Fruit fly (Drosophila melanogaster) whole organism, embryonic: ENCODE measurements around the gene Dhdds.

Source experiments
- Adf1 ChIP-seq: fragments of 200-800 bp; sonication (Bioruptor generic); IDR thresholded peaks from 2 replicates; pipeline ENCODE4 v1.3.6; 2022; ENCODE audit warnings: missing biosample characterization, missing genetic modification characterization
- B-H1 ChIP-seq: fragments of 200-800 bp; sonication (Bioruptor generic); IDR thresholded peaks from 3 replicates; pipeline ENCODE4 v1.3.6; 2022; ENCODE audit warnings: missing biosample characterization, missing genetic modification characterization
- CG10565 ChIP-seq: fragments of 200-800 bp; sonication (Bioruptor generic); optimal IDR thresholded peaks from 3 replicates; lab custom pipeline; 2016; ENCODE audit warnings: missing biosample characterization, mild to moderate bottlenecking, missing genetic modification characterization
- CG12299 ChIP-seq: fragments of 200-800 bp; sonication (Bioruptor generic); optimal IDR thresholded peaks from 2 replicates; lab custom pipeline; 2018; ENCODE audit warnings: missing biosample characterization, mild to moderate bottlenecking, missing genetic modification characterization
- CG12744 ChIP-seq: fragments of 200-800 bp; sonication (Bioruptor generic); optimal IDR thresholded peaks from 2 replicates; lab custom pipeline; 2016; ENCODE audit warnings: missing biosample characterization, missing genetic modification characterization
- CG12942 ChIP-seq: fragments of 200-800 bp; sonication (Bioruptor generic); optimal IDR thresholded peaks from 3 replicates; lab custom pipeline; 2016; ENCODE audit warnings: missing biosample characterization, missing genetic modification characterization
- CG13287 ChIP-seq: fragments of 200-800 bp; sonication (Bioruptor generic); IDR thresholded peaks from 2 replicates; pipeline ENCODE4 v1.3.6; 2022; ENCODE audit warnings: missing biosample characterization, missing genetic modification characterization; ENCODE audit not compliant: partially characterized antibody
- CG13624 ChIP-seq: fragments of 200-800 bp; sonication (Bioruptor generic); optimal IDR thresholded peaks from 2 replicates; lab custom pipeline; 2016; ENCODE audit warnings: missing biosample characterization, missing genetic modification characterization
- CG15011 ChIP-seq: fragments of 200-800 bp; sonication (Bioruptor generic); optimal IDR thresholded peaks from 3 replicates; lab custom pipeline; 2018; ENCODE audit warnings: missing biosample characterization, mild to moderate bottlenecking, missing genetic modification characterization
- CG15514 ChIP-seq: fragments of 200-800 bp; sonication (Bioruptor generic); optimal IDR thresholded peaks from 3 replicates; lab custom pipeline; 2017; ENCODE audit warnings: missing biosample characterization, missing genetic modification characterization, mild to moderate bottlenecking, moderate library complexity, missing genetic modification reagents
- CG17186 ChIP-seq: fragments of 200-800 bp; sonication (Bioruptor generic); optimal IDR thresholded peaks from 3 replicates; lab custom pipeline; 2017; ENCODE audit warnings: missing biosample characterization, missing genetic modification reagents, missing genetic modification characterization
- CG31224 ChIP-seq: fragments of 200-800 bp; sonication (Bioruptor generic); IDR thresholded peaks from 2 replicates; pipeline ENCODE4 v1.3.6; 2022; ENCODE audit warnings: missing biosample characterization, missing genetic modification characterization
- CG3163 ChIP-seq: fragments of 200-800 bp; sonication (Bioruptor generic); optimal IDR thresholded peaks from 3 replicates; lab custom pipeline; 2016; ENCODE audit warnings: missing biosample characterization, missing genetic modification characterization
- CG3281 ChIP-seq: fragments of 200-800 bp; sonication (Bioruptor generic); optimal IDR thresholded peaks from 3 replicates; lab custom pipeline; 2017; ENCODE audit warnings: missing biosample characterization, mild to moderate bottlenecking, missing genetic modification characterization
- CG4328 ChIP-seq: fragments of 200-800 bp; sonication (Bioruptor generic); optimal IDR thresholded peaks from 3 replicates; lab custom pipeline; 2017; ENCODE audit warnings: missing biosample characterization, missing genetic modification reagents, missing genetic modification characterization
- CG6791 ChIP-seq: fragments of 200-800 bp; sonication (Bioruptor generic); IDR thresholded peaks from 3 replicates; pipeline ENCODE4 v1.3.6; 2022; ENCODE audit warnings: missing biosample characterization, missing genetic modification characterization; ENCODE audit not compliant: partially characterized antibody
- CG7745 ChIP-seq: fragments of 200-800 bp; sonication (Bioruptor generic); optimal IDR thresholded peaks from 2 replicates; lab custom pipeline; 2018; ENCODE audit warnings: missing biosample characterization, mild to moderate bottlenecking, missing genetic modification characterization, moderate library complexity
- CG8478 ChIP-seq: fragments of >200 bp; optimal IDR thresholded peaks from 2 replicates; lab custom pipeline; 2018
- CG9817 ChIP-seq: fragments of 200-800 bp; sonication (Bioruptor generic); optimal IDR thresholded peaks from 2 replicates; lab custom pipeline; 2018; ENCODE audit warnings: missing biosample characterization, mild to moderate bottlenecking, missing genetic modification characterization, moderate library complexity
- Drgx ChIP-seq: fragments of 200-800 bp; sonication (Bioruptor generic); IDR thresholded peaks from 2 replicates; pipeline ENCODE4 v1.3.6; 2022; ENCODE audit warnings: missing biosample characterization, missing genetic modification characterization
- Fer2 ChIP-seq: fragments of 200-800 bp; sonication (Bioruptor generic); optimal IDR thresholded peaks from 2 replicates; lab custom pipeline; 2018; ENCODE audit warnings: missing biosample characterization, mild to moderate bottlenecking, missing genetic modification characterization, moderate library complexity
- HLHmδ ChIP-seq: fragments of 200-800 bp; sonication (Bioruptor generic); optimal IDR thresholded peaks from 2 replicates; lab custom pipeline; 2018; ENCODE audit warnings: missing biosample characterization, mild to moderate bottlenecking, missing genetic modification characterization, moderate library complexity
- HmgZ ChIP-seq: fragments of 200-800 bp; sonication (Bioruptor generic); optimal IDR thresholded peaks from 2 replicates; lab custom pipeline; 2018; ENCODE audit warnings: missing biosample characterization, mild to moderate bottlenecking, missing genetic modification characterization
- Hsf ChIP-seq: fragments of 200-800 bp; sonication (Bioruptor generic); optimal IDR thresholded peaks from 3 replicates; lab custom pipeline; 2016; ENCODE audit warnings: missing biosample characterization, missing genetic modification characterization
- MTF-1 ChIP-seq: fragments of 200-800 bp; sonication (Bioruptor generic); optimal IDR thresholded peaks from 2 replicates; lab custom pipeline; 2018; ENCODE audit warnings: missing biosample characterization, mild to moderate bottlenecking, missing genetic modification characterization, borderline replicate concordance
- Opbp ChIP-seq: fragments of 200-800 bp; sonication (Bioruptor generic); IDR thresholded peaks from 3 replicates; pipeline ENCODE4 v1.3.6; 2022; ENCODE audit warnings: missing biosample characterization, missing genetic modification characterization; ENCODE audit not compliant: partially characterized antibody
- Optix ChIP-seq: fragments of 200-800 bp; sonication (Bioruptor generic); IDR thresholded peaks from 3 replicates; pipeline ENCODE4 v1.3.6; 2022; ENCODE audit warnings: missing biosample characterization, missing genetic modification characterization
- Poxn ChIP-seq: fragments of 200-800 bp; sonication (Bioruptor generic); IDR thresholded peaks from 2 replicates; pipeline ENCODE4 v1.3.6; 2022; ENCODE audit warnings: missing biosample characterization, missing genetic modification characterization
- Sry-β ChIP-seq: fragments of 200-800 bp; sonication (Bioruptor generic); optimal IDR thresholded peaks from 2 replicates; lab custom pipeline; 2018; ENCODE audit warnings: missing biosample characterization, mild to moderate bottlenecking, missing genetic modification characterization, moderate library complexity
- Ssrp ChIP-seq: fragments of 200-800 bp; sonication (Bioruptor generic); optimal IDR thresholded peaks from 2 replicates; lab custom pipeline; 2018; ENCODE audit warnings: missing biosample characterization, mild to moderate bottlenecking, missing genetic modification characterization, moderate library complexity
- ara ChIP-seq: fragments of 200-800 bp; sonication (Bioruptor generic); IDR thresholded peaks from 2 replicates; pipeline ENCODE4 v1.3.6; 2022; ENCODE audit warnings: missing biosample characterization, missing genetic modification characterization
- ato ChIP-seq: fragments of 200-800 bp; sonication (Bioruptor generic); IDR thresholded peaks from 2 replicates; pipeline ENCODE4 v1.3.6; 2022; ENCODE audit warnings: missing biosample characterization, missing genetic modification characterization; ENCODE audit not compliant: partially characterized antibody
- bowl ChIP-seq: fragments of 200-800 bp; sonication (Bioruptor generic); IDR thresholded peaks from 2 replicates; pipeline ENCODE4 v1.3.6; 2022; ENCODE audit warnings: missing biosample characterization, missing genetic modification characterization
- crp ChIP-seq, 2 experiments: fragments of 200-800 bp; sonication (Bioruptor generic); optimal IDR thresholded peaks; 2 replicates in 1 of 2; 3 replicates in 1 of 2; lab custom pipeline; 2017; ENCODE audit warnings: missing biosample characterization in 2 of 2, missing genetic modification characterization in 2 of 2, mild to moderate bottlenecking in 1 of 2, moderate library complexity in 1 of 2
- dmrt99B ChIP-seq: fragments of 200-800 bp; sonication (Bioruptor generic); optimal IDR thresholded peaks from 2 replicates; lab custom pipeline; 2018; ENCODE audit warnings: missing biosample characterization, mild to moderate bottlenecking, missing genetic modification characterization, moderate library complexity
- gt ChIP-seq: fragments of 200-800 bp; sonication (Bioruptor generic); IDR thresholded peaks from 2 replicates; pipeline ENCODE4 v1.3.6; 2022; ENCODE audit warnings: missing biosample characterization, missing genetic modification characterization
- jigr1 ChIP-seq: fragments of 200-800 bp; sonication (Bioruptor generic); IDR thresholded peaks from 3 replicates; pipeline ENCODE4 v1.3.6; 2022; ENCODE audit warnings: missing biosample characterization, missing genetic modification characterization
- lov ChIP-seq, 2 experiments: fragments of 200-800 bp in 1 of 2; fragments of >200 bp in 1 of 2; sonication (Bioruptor generic) in 1 of 2; IDR thresholded peaks in 1 of 2; optimal IDR thresholded peaks in 1 of 2; 2 replicates in 1 of 2; 3 replicates in 1 of 2; pipeline versions ENCODE4 v1.3.6 to Lab custom; 2017 to 2022; ENCODE audit warnings: missing biosample characterization in 1 of 2, missing genetic modification characterization in 1 of 2
- sd ChIP-seq: fragments of 200-800 bp; sonication (Bioruptor generic); optimal IDR thresholded peaks from 3 replicates; lab custom pipeline; 2018; ENCODE audit warnings: missing biosample characterization, mild to moderate bottlenecking, missing genetic modification characterization, moderate library complexity
- slbo ChIP-seq: fragments of 200-800 bp; sonication (Bioruptor generic); IDR thresholded peaks from 2 replicates; pipeline ENCODE4 v1.3.6; 2022; ENCODE audit warnings: missing biosample characterization, missing genetic modification characterization
- slou ChIP-seq: fragments of 200-800 bp; sonication (Bioruptor generic); optimal IDR thresholded peaks from 3 replicates; lab custom pipeline; 2016; ENCODE audit warnings: missing biosample characterization, missing genetic modification characterization
- sna ChIP-seq: fragments of 200-800 bp; sonication (Bioruptor generic); IDR thresholded peaks from 2 replicates; pipeline ENCODE4 v1.3.6; 2022; ENCODE audit warnings: missing biosample characterization, missing genetic modification characterization; ENCODE audit not compliant: partially characterized antibody
- stwl ChIP-seq: fragments of 200-800 bp; sonication (Bioruptor generic); optimal IDR thresholded peaks from 3 replicates; lab custom pipeline; 2018; ENCODE audit warnings: missing biosample characterization, mild to moderate bottlenecking, missing genetic modification characterization, moderate library complexity
- trh ChIP-seq: fragments of 200-800 bp; sonication (Bioruptor generic); optimal IDR thresholded peaks from 2 replicates; lab custom pipeline; 2016; ENCODE audit warnings: missing biosample characterization, missing genetic modification characterization
- tx ChIP-seq: fragments of 200-800 bp; sonication (Bioruptor generic); optimal IDR thresholded peaks from 2 replicates; lab custom pipeline; 2016; ENCODE audit warnings: missing biosample characterization, missing genetic modification characterization
- unc-4 ChIP-seq: fragments of 200-800 bp; sonication (Bioruptor generic); IDR thresholded peaks from 2 replicates; pipeline ENCODE4 v1.3.6; 2022; ENCODE audit warnings: missing biosample characterization, missing genetic modification characterization; ENCODE audit not compliant: partially characterized antibody
- vfl ChIP-seq: fragments of 200-800 bp; sonication (Bioruptor generic); optimal IDR thresholded peaks from 2 replicates; lab custom pipeline; 2016; ENCODE audit warnings: missing biosample characterization, missing genetic modification characterization
- wek ChIP-seq: fragments of 200-800 bp; sonication (Bioruptor generic); optimal IDR thresholded peaks from 3 replicates; lab custom pipeline; 2018; ENCODE audit warnings: missing biosample characterization, mild to moderate bottlenecking, missing genetic modification characterization, moderate library complexity

Gene Dhdds

dm6 chrX:7972363-7972942, 39.3 kb upstream of the Dhdds start (continued):
- peak; percentile 24 for TF ChIP-seq CG4328
- TF ChIP-seq sd, result peak; percentile 65
- TF ChIP-seq CG12744 (GFP tag; lab: Kevin White, UChicago), result peak; percentile 21
- TF ChIP-seq MTF-1 (GFP tag; lab: Kevin White, UChicago), result peak; percentile 83
- peak; percentile 74 for TF ChIP-seq CG15011 (GFP tag; lab: Kevin White, UChicago)
- TF ChIP-seq bowl (GFP tag; lab: Robert Waterston, UW), result 0 out of 2 replicates have a peak, but pooled peaks have one; percentile 43
- TF ChIP-seq unc-4, result no peak
- TF ChIP-seq CG15514 (GFP tag; lab: Kevin White, UChicago), result peak; percentile 74
- no peak for TF ChIP-seq ato (GFP tag; lab: Robert Waterston, UW)
- no peak for TF ChIP-seq CG7745
- peak; percentile 11 for TF ChIP-seq CG10565
- TF ChIP-seq jigr1, result peak; percentile 54; the same call in 1 of the 3 replicates
- no peak for TF ChIP-seq lov (optimal IDR thresholded peaks at IDR 0.05; lab: Kevin White, UChicago)
- peak; percentile 92 for TF ChIP-seq lov (GFP tag; IDR thresholded peaks at IDR 0.05; lab: Robert Waterston, UW)
- TF ChIP-seq HLHmδ (GFP tag; lab: Kevin White, UChicago), result peak; percentile 22
- TF ChIP-seq Poxn (GFP tag; lab: Robert Waterston, UW), result no peak
- peak; percentile 62 for TF ChIP-seq trh (GFP tag; lab: Kevin White, UChicago)
- TF ChIP-seq CG6791 (GFP tag; lab: Robert Waterston, UW), result no peak
- peak; percentile 80 for TF ChIP-seq slbo
- peak; percentile 63 for TF ChIP-seq CG31224 (GFP tag; lab: Robert Waterston, UW)
- peak; percentile 71 for TF ChIP-seq CG12942 (GFP tag; lab: Kevin White, UChicago)
- peak; percentile 49 for TF ChIP-seq Fer2 (tag; lab: Kevin White, UChicago)
- peak; percentile 88 for TF ChIP-seq Ssrp (tag; lab: Kevin White, UChicago)
- peak; percentile 85 for TF ChIP-seq B-H1 (GFP tag; lab: Robert Waterston, UW)
- peak; percentile 89 for TF ChIP-seq Optix (GFP tag; lab: Robert Waterston, UW)
- peak; percentile 65 for TF ChIP-seq slou (GFP tag; lab: Kevin White, UChicago)
- peak; percentile 58 for TF ChIP-seq gt (GFP tag; lab: Robert Waterston, UW)
- TF ChIP-seq wek (GFP tag; lab: Kevin White, UChicago), result peak; percentile 72
- peak; percentile 75 for TF ChIP-seq HmgZ (tag; lab: Kevin White, UChicago)
- peak; percentile 74 for TF ChIP-seq CG9817 (tag; lab: Kevin White, UChicago)
- no peak for TF ChIP-seq CG13287
- no peak for TF ChIP-seq sna (GFP tag; lab: Robert Waterston, UW)
- TF ChIP-seq CG8478 (lab: Kevin White, UChicago), result no peak
- TF ChIP-seq CG13624 (GFP tag; lab: Kevin White, UChicago), result peak; percentile 8
- TF ChIP-seq Adf1 (GFP tag; lab: Robert Waterston, UW), result no peak; the same call in 1 of the 2 replicates
- TF ChIP-seq Sry-β, result peak; percentile 41
- TF ChIP-seq CG12299 (tag; lab: Kevin White, UChicago), result peak; percentile 75
- peak; percentile 14 for TF ChIP-seq CG3163 (GFP tag; lab: Kevin White, UChicago)
- TF ChIP-seq crp (GFP tag; optimal IDR thresholded peaks at IDR 0.05; lab: Kevin White, UChicago), result peak in 1 of 2 experiments; percentile 35
- TF ChIP-seq CG3281 (GFP tag; lab: Kevin White, UChicago), result peak; percentile 77
- peak; percentile 94 for TF ChIP-seq ara
- no peak for TF ChIP-seq Opbp (GFP tag; lab: Robert Waterston, UW)
- peak; percentile 92 for TF ChIP-seq dmrt99B (tag; lab: Kevin White, UChicago)
- TF ChIP-seq tx (GFP tag; lab: Kevin White, UChicago), result peak; percentile 5
- TF ChIP-seq stwl, result peak; percentile 21
- peak; percentile 56 for TF ChIP-seq vfl (GFP tag; lab: Kevin White, UChicago)
- peak; percentile 84 for TF ChIP-seq Hsf (GFP tag; lab: Kevin White, UChicago)
- peak; percentile 71 for TF ChIP-seq CG17186
- peak; percentile 90 for TF ChIP-seq Drgx (GFP tag; lab: Robert Waterston, UW)
